Fruit fly (Drosophila melanogaster): ENCODE data around the gene CG31274.

- TF ChIP-seq chn (GFP tag; optimal IDR thresholded peaks at IDR 0.05) (no peak), CG1602 (GFP tag; optimal IDR thresholded peaks at IDR 0.05) (no peak), fru (optimal IDR thresholded peaks at IDR 0.05) (no peak), fu2 (GFP tag; optimal IDR thresholded peaks at IDR 0.05) (no peak), Fer1 (GFP tag; optimal IDR thresholded peaks at IDR 0.05) (no peak), CG15601 (tag; optimal IDR thresholded peaks at IDR 0.05) (no peak), Bdp1 (GFP tag; optimal IDR thresholded peaks at IDR 0.05) (no peak), tx (GFP tag; optimal IDR thresholded peaks at IDR 0.05) (no peak), seq (GFP tag; IDR thresholded peaks at IDR 0.05) (no peak), CG7839 (tag; optimal IDR thresholded peaks at IDR 0.05) (no peak), CG12155 (GFP tag; optimal IDR thresholded peaks at IDR 0.05) (no peak)
These were observed 17.9 kb upstream of the CG31274 start, which contains the start of gene VhaM9.7-d for dm6 chr3R:16974904-16975303.
